Fruit fly (Drosophila melanogaster) whole organism, prepupa: ENCODE results near the gene bigmax.

Experiments used
- Blimp-1 ChIP-seq: fragments of 200-800 bp; sonication (Bioruptor generic); optimal IDR thresholded peaks from 3 replicates; lab custom pipeline; 2017; ENCODE audit warnings: missing biosample characterization, missing genetic modification characterization, mild to moderate bottlenecking, moderate library complexity, missing genetic modification reagents
- CG10631 ChIP-seq: fragments of 200-800 bp; sonication (Bioruptor generic); optimal IDR thresholded peaks from 2 replicates; lab custom pipeline; 2016; ENCODE audit warnings: missing biosample characterization, missing genetic modification characterization
- CG10669 ChIP-seq: fragments of 200-800 bp; sonication (Bioruptor generic); optimal IDR thresholded peaks from 3 replicates; lab custom pipeline; 2018; ENCODE audit warnings: missing biosample characterization, mild to moderate bottlenecking, missing genetic modification characterization, moderate library complexity
- CG11294 ChIP-seq: fragments of 200-800 bp; sonication (Bioruptor generic); IDR thresholded peaks from 2 replicates; pipeline ENCODE4 v1.3.6; 2022; ENCODE audit warnings: missing biosample characterization, missing genetic modification characterization
- CG11762 ChIP-seq: fragments of 200-800 bp; sonication (Bioruptor generic); optimal IDR thresholded peaks from 3 replicates; lab custom pipeline; 2016; ENCODE audit warnings: missing biosample characterization, missing genetic modification characterization; ENCODE audit not compliant: insufficient read depth
- CG15336 ChIP-seq: fragments of 200-800 bp; sonication (Bioruptor generic); IDR thresholded peaks from 2 replicates; pipeline ENCODE4 v1.3.6; 2022; ENCODE audit warnings: missing biosample characterization, missing genetic modification characterization
- CG1621 ChIP-seq: fragments of 200-800 bp; sonication (Bioruptor generic); optimal IDR thresholded peaks from 3 replicates; lab custom pipeline; 2018; ENCODE audit warnings: missing biosample characterization, mild to moderate bottlenecking, missing genetic modification characterization
- CG16779 ChIP-seq: fragments of 200-800 bp; sonication (Bioruptor generic); optimal IDR thresholded peaks from 3 replicates; lab custom pipeline; 2017; ENCODE audit warnings: missing biosample characterization, mild to moderate bottlenecking, missing genetic modification characterization
- CG3032 ChIP-seq: fragments of 200-800 bp; optimal IDR thresholded peaks from 2 replicates; lab custom pipeline; 2019; ENCODE audit warnings: missing biosample characterization, mild to moderate bottlenecking, missing genetic modification characterization, moderate library complexity
- CG31627 ChIP-seq: fragments of 200-800 bp; sonication (Bioruptor generic); optimal IDR thresholded peaks from 3 replicates; lab custom pipeline; 2016; ENCODE audit warnings: missing biosample characterization, missing genetic modification characterization
- CG32006 ChIP-seq: fragments of 200-800 bp; sonication (Bioruptor generic); optimal IDR thresholded peaks from 3 replicates; lab custom pipeline; 2017; ENCODE audit warnings: missing biosample characterization, mild to moderate bottlenecking, missing genetic modification characterization
- CG34406 ChIP-seq: fragments of 200-800 bp; sonication (Bioruptor generic); optimal IDR thresholded peaks from 3 replicates; lab custom pipeline; 2016; ENCODE audit warnings: missing biosample characterization, missing genetic modification characterization
- CG3919 ChIP-seq: fragments of 200-800 bp; sonication (Bioruptor generic); optimal IDR thresholded peaks from 3 replicates; lab custom pipeline; 2016; ENCODE audit warnings: missing biosample characterization, missing genetic modification characterization
- CG6163 ChIP-seq: fragments of 200-800 bp; sonication (Bioruptor generic); IDR thresholded peaks from 3 replicates; pipeline ENCODE4 v1.3.6; 2022; ENCODE audit warnings: missing biosample characterization, missing genetic modification characterization
- CG6276 ChIP-seq: fragments of 200-800 bp; sonication (Bioruptor generic); optimal IDR thresholded peaks from 2 replicates; lab custom pipeline; 2017; ENCODE audit warnings: missing biosample characterization, mild to moderate bottlenecking, missing genetic modification characterization
- CG6792 ChIP-seq: fragments of 200-800 bp; sonication (Bioruptor generic); optimal IDR thresholded peaks from 3 replicates; lab custom pipeline; 2016; ENCODE audit warnings: missing biosample characterization, missing genetic modification characterization
- CG6808 ChIP-seq: fragments of 200-800 bp; sonication (Bioruptor generic); optimal IDR thresholded peaks from 3 replicates; lab custom pipeline; 2017; ENCODE audit warnings: missing biosample characterization, missing genetic modification characterization, mild to moderate bottlenecking, moderate library complexity, missing genetic modification reagents
- CG6854 ChIP-seq: fragments of 200-800 bp; sonication (Bioruptor generic); optimal IDR thresholded peaks from 2 replicates; lab custom pipeline; 2017; ENCODE audit warnings: missing biosample characterization, mild to moderate bottlenecking, missing genetic modification characterization
- CG7368 ChIP-seq: fragments of 200-800 bp; sonication (Bioruptor generic); optimal IDR thresholded peaks from 3 replicates; lab custom pipeline; 2016; ENCODE audit warnings: missing biosample characterization, missing genetic modification characterization
- CG9139 ChIP-seq: fragments of 200-800 bp; sonication (Bioruptor generic); optimal IDR thresholded peaks from 3 replicates; lab custom pipeline; 2017; ENCODE audit warnings: missing biosample characterization, mild to moderate bottlenecking, missing genetic modification characterization
- Eip75B ChIP-seq: fragments of 200-800 bp; sonication (Bioruptor generic); optimal IDR thresholded peaks from 3 replicates; lab custom pipeline; 2016; ENCODE audit warnings: missing biosample characterization, missing genetic modification characterization
- Eip78C ChIP-seq: fragments of 200-800 bp; sonication (Bioruptor generic); peaks from one replicate; lab custom pipeline; 2016; ENCODE audit warnings: missing biosample characterization, missing genetic modification characterization
- Eip93F ChIP-seq: fragments of 200-800 bp; sonication (Bioruptor generic); optimal IDR thresholded peaks from 2 replicates; lab custom pipeline; 2016; ENCODE audit warnings: missing biosample characterization, mild to moderate bottlenecking, missing genetic modification characterization
- Ets21C ChIP-seq: fragments of 200-800 bp; sonication (Bioruptor generic); optimal IDR thresholded peaks from 3 replicates; lab custom pipeline; 2016; ENCODE audit warnings: missing biosample characterization, missing genetic modification characterization
- Ets96B ChIP-seq: fragments of 200-800 bp; optimal IDR thresholded peaks from 2 replicates; lab custom pipeline; 2019; ENCODE audit warnings: missing biosample characterization, mild to moderate bottlenecking, missing genetic modification characterization, moderate library complexity
- Gug ChIP-seq: fragments of 200-800 bp; sonication (Bioruptor generic); IDR thresholded peaks from 2 replicates; pipeline ENCODE4 v1.3.6; 2022; ENCODE audit warnings: missing biosample characterization, missing genetic modification characterization
- Hr38 ChIP-seq: sonication (Bioruptor generic); optimal IDR thresholded peaks from 2 replicates; lab custom pipeline; 2016; ENCODE audit warnings: missing biosample characterization, missing genetic modification characterization
- Hr39 ChIP-seq: fragments of 200-800 bp; sonication (Bioruptor generic); optimal IDR thresholded peaks from 2 replicates; lab custom pipeline; 2016; ENCODE audit warnings: missing biosample characterization, missing genetic modification characterization
- Hr4 ChIP-seq: fragments of 200-800 bp; sonication (Bioruptor generic); optimal IDR thresholded peaks from 3 replicates; lab custom pipeline; 2016; ENCODE audit warnings: missing biosample characterization, missing genetic modification characterization
- Lpt ChIP-seq: fragments of 200-800 bp; sonication (Bioruptor generic); optimal IDR thresholded peaks from 3 replicates; lab custom pipeline; 2016; ENCODE audit warnings: missing biosample characterization, missing genetic modification characterization
- Met ChIP-seq: fragments of 200-800 bp; sonication (Bioruptor generic); optimal IDR thresholded peaks from 3 replicates; lab custom pipeline; 2016; ENCODE audit warnings: missing biosample characterization, missing genetic modification characterization
- OdsH ChIP-seq: fragments of 200-800 bp; sonication (Bioruptor generic); optimal IDR thresholded peaks from 3 replicates; lab custom pipeline; 2016; ENCODE audit warnings: missing biosample characterization, missing genetic modification characterization
- Smox ChIP-seq: fragments of 200-800 bp; sonication (Bioruptor generic); optimal IDR thresholded peaks from 3 replicates; lab custom pipeline; 2016; ENCODE audit warnings: missing biosample characterization, missing genetic modification characterization
- Sox102F ChIP-seq: fragments of 200-800 bp; sonication (Bioruptor generic); optimal IDR thresholded peaks from 2 replicates; lab custom pipeline; 2016; ENCODE audit warnings: missing biosample characterization, mild to moderate bottlenecking, missing genetic modification characterization
- Sox14 ChIP-seq: fragments of 200-800 bp; sonication (Bioruptor generic); optimal IDR thresholded peaks from 3 replicates; lab custom pipeline; 2016; ENCODE audit warnings: missing biosample characterization, missing genetic modification characterization
- Sox15 ChIP-seq: fragments of 200-800 bp; sonication (Bioruptor generic); optimal IDR thresholded peaks from 3 replicates; lab custom pipeline; 2016; ENCODE audit warnings: missing biosample characterization, missing genetic modification characterization
- acj6 ChIP-seq: fragments of 200-800 bp; sonication (Bioruptor generic); optimal IDR thresholded peaks from 3 replicates; lab custom pipeline; 2016; ENCODE audit warnings: missing biosample characterization, missing genetic modification characterization
- cyc ChIP-seq: fragments of 200-800 bp; sonication (Bioruptor generic); optimal IDR thresholded peaks from 3 replicates; lab custom pipeline; 2016; ENCODE audit warnings: missing biosample characterization, missing genetic modification characterization
- dac ChIP-seq: fragments of 200-800 bp; sonication (Bioruptor generic); optimal IDR thresholded peaks from 2 replicates; lab custom pipeline; 2017; ENCODE audit warnings: missing biosample characterization, mild to moderate bottlenecking, missing genetic modification characterization
- dsx ChIP-seq: fragments of 200-800 bp; optimal IDR thresholded peaks from 3 replicates; lab custom pipeline; 2019; ENCODE audit warnings: missing biosample characterization, mild to moderate bottlenecking, missing genetic modification characterization, moderate library complexity; ENCODE audit not compliant: poor library complexity, severe bottlenecking
- eg ChIP-seq: fragments of 200-800 bp; sonication (Bioruptor generic); IDR thresholded peaks from 3 replicates; pipeline ENCODE4 v1.3.6; 2022; ENCODE audit warnings: missing biosample characterization, missing genetic modification characterization
- fd59A ChIP-seq: fragments of 200-800 bp; sonication (Bioruptor generic); optimal IDR thresholded peaks from 2 replicates; lab custom pipeline; 2017; ENCODE audit warnings: missing biosample characterization, mild to moderate bottlenecking, missing genetic modification characterization, missing genetic modification reagents
- fd85E ChIP-seq: fragments of 200-800 bp; sonication (Bioruptor generic); optimal IDR thresholded peaks from 3 replicates; lab custom pipeline; 2016; ENCODE audit warnings: missing biosample characterization, missing genetic modification characterization
- lz ChIP-seq: fragments of 200-800 bp; sonication (Bioruptor generic); optimal IDR thresholded peaks from 3 replicates; lab custom pipeline; 2016; ENCODE audit warnings: missing biosample characterization, missing genetic modification characterization
- net ChIP-seq: fragments of 200-800 bp; sonication (Bioruptor generic); optimal IDR thresholded peaks from 3 replicates; lab custom pipeline; 2016; ENCODE audit warnings: missing biosample characterization, missing genetic modification characterization
- pdm3 ChIP-seq: fragments of 200-800 bp; sonication (Bioruptor generic); optimal IDR thresholded peaks from 3 replicates; lab custom pipeline; 2016; ENCODE audit warnings: missing biosample characterization, missing genetic modification characterization
- spab ChIP-seq: fragments of 200-800 bp; sonication (Bioruptor generic); optimal IDR thresholded peaks from 2 replicates; lab custom pipeline; 2017; ENCODE audit warnings: missing biosample characterization, mild to moderate bottlenecking, missing genetic modification characterization, missing genetic modification reagents
- ss ChIP-seq, 2 experiments: fragments of 200-800 bp; sonication (Bioruptor generic); optimal IDR thresholded peaks; 2 replicates in 1 of 2; 3 replicates in 1 of 2; lab custom pipeline; 2017 to 2018; ENCODE audit warnings: mild to moderate bottlenecking in 2 of 2, missing biosample characterization in 2 of 2, missing genetic modification characterization in 2 of 2, moderate library complexity in 1 of 2
- svp ChIP-seq: fragments of 200-800 bp; sonication (Bioruptor generic); peaks from one replicate; lab custom pipeline; 2016; ENCODE audit warnings: missing biosample characterization, missing genetic modification characterization
- topi ChIP-seq: fragments of 200-800 bp; sonication (Bioruptor generic); optimal IDR thresholded peaks from 3 replicates; lab custom pipeline; 2016; ENCODE audit warnings: missing biosample characterization, missing genetic modification characterization

The bigmax gene

dm6 chr3R:27274533-27275447 lies 13.5 kb downstream of the bigmax start, which contains the start of gene CG5938:
TSS of gene CG5938 (plus strand) at chr3R:27274794.
- TF ChIP-seq Eip75B (peak; percentile 12), CG10631 (peak; percentile 39), Lpt (GFP tag; lab: Kevin White, UChicago) (no peak), CG10669 (GFP tag; lab: Kevin White, UChicago) (no peak), dsx (GFP tag; lab: Kevin White, UChicago) (peak; percentile 68), CG3032 (peak; percentile 21), lz (peak; percentile 17), CG1621 (tag; lab: Kevin White, UChicago) (peak; percentile 20), CG6163 (peak; percentile 67), fd59A (GFP tag; lab: Kevin White, UChicago) (no peak), Ets21C (GFP tag; lab: Kevin White, UChicago) (no peak), CG6854 (GFP tag; lab: Kevin White, UChicago) (peak; percentile 30), dac (no peak), eg (peak; percentile 64), svp (GFP tag; lab: Kevin White, UChicago) (peak; percentile 59), Sox102F (GFP tag; lab: Kevin White, UChicago) (peak; percentile 5), ss (GFP tag; optimal IDR thresholded peaks at IDR 0.05; lab: Kevin White, UChicago) (peak; percentile 23 to 69), CG6808 (GFP tag; lab: Kevin White, UChicago) (peak; percentile 50), CG15336 (GFP tag; lab: Robert Waterston, UW) (no peak), net (GFP tag; lab: Kevin White, UChicago) (peak; percentile 26), Hr38 (GFP tag; lab: Kevin White, UChicago) (no peak), CG6276 (GFP tag; lab: Kevin White, UChicago) (peak; percentile 48), CG16779 (tag; lab: Kevin White, UChicago) (peak; percentile 31), topi (GFP tag; lab: Kevin White, UChicago) (peak; percentile 22), CG7368 (peak; percentile 9), Hr4 (peak; percentile 8), cyc (GFP tag; lab: Kevin White, UChicago) (no peak), Met (GFP tag; lab: Kevin White, UChicago) (peak; percentile 34), Hr39 (GFP tag; lab: Kevin White, UChicago) (peak; percentile 16), Sox14 (GFP tag; lab: Kevin White, UChicago) (peak; percentile 68), Blimp-1 (GFP tag; lab: Kevin White, UChicago) (no peak), Sox15 (GFP tag; lab: Kevin White, UChicago) (no peak), CG31627 (GFP tag; lab: Kevin White, UChicago) (peak; percentile 10), Eip93F (GFP tag; lab: Kevin White, UChicago) (no peak), fd85E (GFP tag; lab: Kevin White, UChicago) (no peak), CG3919 (peak; percentile 47), CG32006 (GFP tag; lab: Kevin White, UChicago) (peak; percentile 17), Smox (GFP tag; lab: Kevin White, UChicago) (no peak), spab (no peak), CG6792 (GFP tag; lab: Kevin White, UChicago) (no peak), Gug (GFP tag; lab: Robert Waterston, UW) (no peak), CG9139 (GFP tag; lab: Kevin White, UChicago) (peak; percentile 39), pdm3 (GFP tag; lab: Kevin White, UChicago) (no peak), acj6 (GFP tag; lab: Kevin White, UChicago) (peak; percentile 52), Eip78C (GFP tag; lab: Kevin White, UChicago) (peak; percentile 74), Ets96B (tag; lab: Kevin White, UChicago) (peak; percentile 34), CG11762 (GFP tag; lab: Kevin White, UChicago) (no peak), CG34406 (peak; percentile 32), CG11294 (GFP tag; lab: Robert Waterston, UW) (no peak), OdsH (peak; percentile 47)
